Worm (Caenorhabditis elegans): ENCODE data around the gene gtf-2A2.

DNA sequence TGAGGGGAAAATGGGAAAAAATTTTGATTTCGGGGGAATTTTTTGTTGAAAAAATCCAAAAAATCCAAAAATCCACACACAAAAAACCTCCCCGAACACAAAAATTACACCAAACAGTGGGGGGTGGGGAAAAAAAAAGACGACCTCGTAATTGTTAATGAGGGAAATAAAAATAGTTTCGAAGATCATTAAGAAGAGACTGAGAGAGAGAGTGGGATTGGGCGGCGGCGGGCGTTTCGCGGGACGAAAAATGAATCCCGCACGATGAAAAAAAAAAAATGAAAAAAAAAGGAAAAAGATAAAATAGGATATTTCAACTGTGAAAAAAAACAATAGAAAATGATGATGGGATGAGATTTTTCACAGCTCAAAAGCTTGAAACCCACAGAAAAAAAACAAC lies 24.9 kb upstream of the gtf-2A2 start, which contains the start of gene gldi-8:
- TF ChIP-seq mdt-29 (GFP tag; IDR thresholded peaks at IDR 0.05) = no peak
- TF ChIP-seq nhr-6 (tag; optimal IDR thresholded peaks at IDR 0.05) = no peak
- no peak for TF ChIP-seq lir-3 (tag; optimal IDR thresholded peaks at IDR 0.05)
- TF ChIP-seq daf-12 (tag; optimal IDR thresholded peaks at IDR 0.05) = no peak
- no peak for TF ChIP-seq pqm-1 (tag; optimal IDR thresholded peaks at IDR 0.05)
- no peak for TF ChIP-seq lin-1 (GFP tag; IDR thresholded peaks at IDR 0.05)
- TF ChIP-seq jun-1 (tag; optimal IDR thresholded peaks at IDR 0.05) = no peak
